Worm (Caenorhabditis elegans): Measurements from ENCODE around the gene B0244.9.

DNA sequence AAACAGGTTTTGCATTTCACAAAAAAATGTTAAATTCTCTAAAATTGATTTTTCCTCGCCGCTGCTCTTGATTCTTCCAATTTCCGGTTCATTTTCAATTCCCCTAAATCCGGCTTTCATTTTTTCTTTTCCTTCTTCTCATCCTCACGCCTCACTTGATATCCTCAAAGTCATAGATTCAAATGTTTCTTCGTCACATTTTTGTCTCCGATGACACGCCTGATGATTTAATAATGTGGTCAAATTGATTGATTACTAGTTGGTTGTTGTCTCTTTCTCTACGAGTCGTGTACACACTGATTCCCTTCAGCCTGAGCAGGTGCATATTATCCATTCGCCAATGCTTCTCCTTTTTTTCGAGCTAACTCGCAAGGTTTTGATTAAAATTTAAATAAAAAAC lies 9.3 kb downstream of the B0244.9 start:
- TF ChIP-seq tab-1 (GFP tag; IDR thresholded peaks at IDR 0.05) (no peak), ztf-23 (GFP tag; IDR thresholded peaks at IDR 0.05) (no peak), flt-1 (GFP tag; IDR thresholded peaks at IDR 0.05) (no peak)

All from whole organism, midembryonic.